Worm (Caenorhabditis elegans) whole organism, mixed stage, embryonic: ENCODE data around the gene spig-3.

Experiments
- M03D4.4 ChIP-seq: sonication (generic microtip); optimal IDR thresholded peaks from 2 replicates; lab custom pipeline; 2017; ENCODE audit warnings: mild to moderate bottlenecking, missing genetic modification characterization, missing compliant biosample characterization
- bed-3 ChIP-seq: fragments of 200-800 bp; sonication (Bioruptor generic); optimal IDR thresholded peaks from 3 replicates; lab custom pipeline; 2018; ENCODE audit warnings: mild to moderate bottlenecking, missing genetic modification characterization, moderate library complexity, missing compliant biosample characterization
- blmp-1 ChIP-seq: fragments of 150-350 bp; optimal IDR thresholded peaks from 2 replicates; lab custom pipeline; 2014; ENCODE audit warnings: missing biosample characterization, missing genetic modification characterization
- ceh-43 ChIP-seq: fragments of 200-800 bp; sonication (Bioruptor generic); optimal IDR thresholded peaks from 2 replicates; lab custom pipeline; 2018; ENCODE audit warnings: mild to moderate bottlenecking, missing genetic modification characterization, moderate library complexity, missing compliant biosample characterization
- ceh-83 ChIP-seq: fragments of 200-800 bp; sonication (Bioruptor generic); optimal IDR thresholded peaks from 2 replicates; lab custom pipeline; 2018; ENCODE audit warnings: mild to moderate bottlenecking, missing genetic modification characterization, missing compliant biosample characterization
- ces-1 ChIP-seq: fragments of 150-350 bp; optimal IDR thresholded peaks from 2 replicates; lab custom pipeline; 2014; ENCODE audit warnings: missing biosample characterization, missing genetic modification reagents, missing genetic modification characterization
- cnd-1 ChIP-seq: fragments of 200-800 bp; sonication (Bioruptor generic); optimal IDR thresholded peaks from 2 replicates; lab custom pipeline; 2018; ENCODE audit warnings: mild to moderate bottlenecking, missing genetic modification characterization, missing compliant biosample characterization
- drap-1 ChIP-seq: fragments of 200-800 bp; sonication (Bioruptor generic); optimal IDR thresholded peaks from 3 replicates; lab custom pipeline; 2018; ENCODE audit warnings: mild to moderate bottlenecking, missing genetic modification characterization, missing compliant biosample characterization
- elt-1 ChIP-seq: sonication (generic microtip); optimal IDR thresholded peaks from 2 replicates; lab custom pipeline; 2017; ENCODE audit warnings: missing genetic modification characterization, mild to moderate bottlenecking, missing compliant biosample characterization, antibody characterized with exemption, moderate library complexity, borderline replicate concordance; ENCODE audit not compliant: insufficient read depth
- elt-3 ChIP-seq: fragments of 150-350 bp; optimal IDR thresholded peaks from 2 replicates; lab custom pipeline; 2014; ENCODE audit warnings: missing biosample characterization, missing genetic modification characterization
- flh-1 ChIP-seq: fragments of 200-800 bp; sonication (Bioruptor generic); optimal IDR thresholded peaks from 2 replicates; lab custom pipeline; 2018; ENCODE audit warnings: mild to moderate bottlenecking, missing genetic modification characterization, moderate library complexity, missing compliant biosample characterization
- ham-2 ChIP-seq: fragments of 200-800 bp; sonication (Bioruptor generic); optimal IDR thresholded peaks from 2 replicates; lab custom pipeline; 2018; ENCODE audit warnings: mild to moderate bottlenecking, missing genetic modification characterization, missing compliant biosample characterization
- hlh-1 ChIP-seq: fragments of 150-350 bp; optimal IDR thresholded peaks from 2 replicates; lab custom pipeline; 2014; ENCODE audit warnings: missing biosample characterization, missing genetic modification reagents, missing genetic modification characterization
- lin-32 ChIP-seq: fragments of 200-800 bp; sonication (Bioruptor generic); optimal IDR thresholded peaks from 2 replicates; lab custom pipeline; 2018; ENCODE audit warnings: mild to moderate bottlenecking, missing genetic modification characterization, missing compliant biosample characterization
- lsy-2 ChIP-seq: fragments of 150-350 bp; optimal IDR thresholded peaks from 2 replicates; lab custom pipeline; 2014; ENCODE audit warnings: missing biosample characterization, missing genetic modification characterization
- mab-5 ChIP-seq: fragments of 150-350 bp; optimal IDR thresholded peaks from 2 replicates; lab custom pipeline; 2014; ENCODE audit warnings: missing biosample characterization, missing genetic modification characterization
- mep-1 ChIP-seq: fragments of 150-350 bp; optimal IDR thresholded peaks from 2 replicates; lab custom pipeline; 2017; ENCODE audit warnings: missing biosample characterization, missing genetic modification reagents, missing genetic modification characterization, inconsistent platforms
- nhr-12 ChIP-seq: fragments of 150-350 bp; optimal IDR thresholded peaks from 2 replicates; lab custom pipeline; 2014; ENCODE audit warnings: missing biosample characterization, missing genetic modification characterization
- nhr-237 ChIP-seq: fragments of 150-350 bp; optimal IDR thresholded peaks from 2 replicates; lab custom pipeline; 2014; ENCODE audit warnings: missing biosample characterization, missing genetic modification characterization
- nhr-28 ChIP-seq: fragments of 150-350 bp; optimal IDR thresholded peaks from 2 replicates; lab custom pipeline; 2014; ENCODE audit warnings: missing biosample characterization, missing genetic modification characterization
- pha-4 ChIP-seq: fragments of 150-350 bp; optimal IDR thresholded peaks from 2 replicates; lab custom pipeline; 2018; ENCODE audit warnings: missing biosample characterization, missing genetic modification reagents, missing genetic modification characterization
- sem-2 ChIP-seq: fragments of 200-800 bp; sonication (Bioruptor generic); optimal IDR thresholded peaks from 2 replicates; lab custom pipeline; 2018; ENCODE audit warnings: mild to moderate bottlenecking, missing genetic modification characterization, missing compliant biosample characterization
- snpc-4 ChIP-seq: fragments of 150-350 bp; optimal IDR thresholded peaks from 2 replicates; lab custom pipeline; 2014; ENCODE audit warnings: missing biosample characterization, missing genetic modification characterization
- sptf-1 ChIP-seq: sonication (generic microtip); optimal IDR thresholded peaks from 2 replicates; lab custom pipeline; 2017; ENCODE audit warnings: mild to moderate bottlenecking, missing genetic modification characterization, moderate library complexity, missing compliant biosample characterization
- tbx-8 ChIP-seq: fragments of 200-800 bp; sonication (Bioruptor generic); optimal IDR thresholded peaks from 2 replicates; lab custom pipeline; 2018; ENCODE audit warnings: mild to moderate bottlenecking, missing genetic modification characterization, moderate library complexity, missing compliant biosample characterization
- unc-39 ChIP-seq: fragments of 150-350 bp; optimal IDR thresholded peaks from 2 replicates; lab custom pipeline; 2014; ENCODE audit warnings: missing biosample characterization, missing genetic modification characterization
- unc-62 ChIP-seq: fragments of 150-350 bp; optimal IDR thresholded peaks from 2 replicates; lab custom pipeline; 2014; ENCODE audit warnings: missing biosample characterization, missing genetic modification reagents, missing genetic modification characterization
- zip-8 ChIP-seq: fragments of 150-350 bp; optimal IDR thresholded peaks from 2 replicates; lab custom pipeline; 2014; ENCODE audit warnings: missing biosample characterization, missing genetic modification characterization
- ztf-11 ChIP-seq: fragments of 150-350 bp; optimal IDR thresholded peaks from 2 replicates; lab custom pipeline; 2014; ENCODE audit warnings: missing biosample characterization, missing genetic modification characterization

The spig-3 gene

ce11 chrV:14334901-14335300, 35.4 kb upstream of the spig-3 start, which contains the start of gene srm-5:
srm-5 (plus strand) TSS chrV:14335201.
- TF ChIP-seq mep-1 (tag; lab: Kevin White, UChicago), result no peak
- no peak for TF ChIP-seq unc-62 (GFP tag; lab: Kevin White, UChicago)
- TF ChIP-seq unc-39 (tag; lab: Kevin White, UChicago), result no peak
- TF ChIP-seq elt-3 (tag; lab: Kevin White, UChicago), result no peak
- TF ChIP-seq ces-1 (GFP tag; lab: Kevin White, UChicago), result no peak
- TF ChIP-seq snpc-4, result no peak
- TF ChIP-seq tbx-8 (GFP tag; lab: Kevin White, UChicago), result no peak
- TF ChIP-seq bed-3, result no peak
- no peak for TF ChIP-seq ztf-11 (tag; lab: Kevin White, UChicago)
- TF ChIP-seq nhr-12 (tag; lab: Kevin White, UChicago), result no peak
- TF ChIP-seq elt-1 (tag; lab: Kevin White, UChicago), result no peak
- TF ChIP-seq M03D4.4 (tag; lab: Kevin White, UChicago), result no peak
- TF ChIP-seq cnd-1 (tag; lab: Kevin White, UChicago), result no peak
- no peak for TF ChIP-seq sem-2 (GFP tag; lab: Kevin White, UChicago)
- no peak for TF ChIP-seq hlh-1
- TF ChIP-seq pha-4 (tag; lab: Kevin White, UChicago), result no peak
- no peak for TF ChIP-seq mab-5 (tag; lab: Kevin White, UChicago)
- TF ChIP-seq drap-1 (GFP tag; lab: Kevin White, UChicago), result no peak
- no peak for TF ChIP-seq ham-2 (GFP tag; lab: Kevin White, UChicago)
- TF ChIP-seq lin-32 (GFP tag; lab: Kevin White, UChicago), result no peak

DNA sequence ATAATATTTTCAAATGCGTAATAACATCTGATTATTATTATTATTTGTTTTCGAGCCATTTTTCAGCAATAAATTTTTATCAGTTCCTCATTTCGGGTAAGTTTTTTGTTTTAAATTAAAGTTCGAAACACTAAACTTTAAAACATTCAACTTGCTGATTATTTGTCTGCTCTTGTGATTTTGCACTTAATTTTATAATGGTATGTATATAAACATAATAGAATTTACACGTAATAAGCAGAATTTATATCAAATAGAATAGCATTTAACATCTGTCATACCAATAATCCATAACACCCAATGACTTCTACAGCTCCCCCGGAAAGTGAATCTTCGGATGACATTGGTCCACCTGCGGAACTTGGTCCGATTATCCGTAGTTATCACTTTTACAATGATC, 33.6 kb upstream of the spig-3 start, which contains the start of gene srm-4:
Gene srm-4, plus strand, starts transcription at position 301 of the 400 bp plus-strand sequence.
- TF ChIP-seq zip-8, result no peak
- TF ChIP-seq sem-2 (GFP tag; lab: Kevin White, UChicago), result no peak

DNA sequence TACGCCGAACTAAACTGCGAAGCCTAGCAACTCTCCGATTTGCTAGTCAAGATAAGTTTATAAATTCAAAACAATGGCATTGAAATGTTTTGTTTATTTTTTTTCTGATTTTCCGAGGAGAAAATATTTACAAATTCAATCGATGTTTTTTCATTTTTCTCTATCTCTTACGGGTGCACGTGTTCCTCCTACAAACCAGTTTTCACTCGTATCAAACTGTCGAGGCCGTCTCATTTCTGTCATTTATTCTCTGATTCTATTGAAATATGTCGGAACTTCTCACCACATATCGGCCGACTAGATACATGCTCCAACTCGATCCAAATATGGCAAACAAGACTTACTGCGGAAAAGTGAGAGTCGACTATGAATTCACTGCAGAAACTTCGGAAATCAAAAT, 32.0 kb upstream of the spig-3 start, which contains the start of gene F47B8.8:
Gene F47B8.8, plus strand, starts transcription at position 257 of the 400 bp plus-strand sequence.
- TF ChIP-seq ceh-83 (GFP tag; lab: Kevin White, UChicago), result no peak
- TF ChIP-seq bed-3, result no peak
- no peak for TF ChIP-seq nhr-237 (tag; lab: Kevin White, UChicago)
- no peak for TF ChIP-seq elt-3 (tag; lab: Kevin White, UChicago)
- no peak for TF ChIP-seq M03D4.4 (tag; lab: Kevin White, UChicago)
- TF ChIP-seq blmp-1 (tag; lab: Kevin White, UChicago), result no peak
- TF ChIP-seq zip-8, result no peak

ce11 chrV:14328806-14329205, 29.3 kb upstream of the spig-3 start, which contains the start of gene pepm-1:
pepm-1 (plus strand) TSS chrV:14329106.
- no peak for TF ChIP-seq unc-39 (tag; lab: Kevin White, UChicago)
- no peak for TF ChIP-seq cnd-1 (tag; lab: Kevin White, UChicago)
- no peak for TF ChIP-seq sptf-1 (tag; lab: Kevin White, UChicago)
- TF ChIP-seq nhr-12 (tag; lab: Kevin White, UChicago), result no peak
- no peak for TF ChIP-seq blmp-1 (tag; lab: Kevin White, UChicago)
- TF ChIP-seq nhr-28, result no peak
- no peak for TF ChIP-seq mep-1 (tag; lab: Kevin White, UChicago)
- TF ChIP-seq lsy-2 (tag; lab: Kevin White, UChicago), result no peak
- TF ChIP-seq M03D4.4 (tag; lab: Kevin White, UChicago), result no peak
- no peak for TF ChIP-seq ham-2 (GFP tag; lab: Kevin White, UChicago)
- TF ChIP-seq ceh-43 (GFP tag; lab: Kevin White, UChicago), result no peak
- TF ChIP-seq, all 35 proteins: peak for 0

- TF ChIP-seq flh-1 (GFP tag; lab: Kevin White, UChicago) (no peak), blmp-1 (tag; lab: Kevin White, UChicago) (no peak), drap-1 (GFP tag; lab: Kevin White, UChicago) (no peak), lsy-2 (tag; lab: Kevin White, UChicago) (no peak), elt-3 (tag; lab: Kevin White, UChicago) (no peak), tbx-8 (GFP tag; lab: Kevin White, UChicago) (no peak), unc-62 (GFP tag; lab: Kevin White, UChicago) (no peak), mab-5 (tag; lab: Kevin White, UChicago) (no peak)
These were observed 28.3 kb upstream of the spig-3 start, which contains the start of gene F47B8.5 for ce11 chrV:14327776-14328175. F47B8.5 (minus strand) TSS chrV:14327876.
